Worm (Caenorhabditis elegans) whole organism, midembryonic: ENCODE data around the gene dsh-1.

ENCODE experiments used
- cog-1 ChIP-seq: sonication (generic microtip); optimal IDR thresholded peaks from 2 replicates; lab custom pipeline; 2016; ENCODE audit warnings: missing genetic modification characterization, missing compliant biosample characterization
- med-1 ChIP-seq: sonication (generic microtip); optimal IDR thresholded peaks from 2 replicates; lab custom pipeline; 2017; ENCODE audit warnings: missing genetic modification characterization, mild to moderate bottlenecking, missing compliant biosample characterization, antibody characterized with exemption, missing genetic modification reagents; ENCODE audit not compliant: insufficient read depth
- tab-1 ChIP-seq: fragments of 200-800 bp; sonication (Bioruptor generic); IDR thresholded peaks from 2 replicates; pipeline ENCODE4 v1.3.6; 2022; ENCODE audit warnings: missing genetic modification characterization, missing compliant biosample characterization
- ztf-29 ChIP-seq: fragments of 200-800 bp; sonication (Bioruptor generic); IDR thresholded peaks from 2 replicates; pipeline ENCODE4 v1.3.6; 2022; ENCODE audit warnings: missing genetic modification reagents, missing genetic modification characterization, missing compliant biosample characterization

ce11 chrII:5201922-5202562 is 23.1 kb downstream of the dsh-1 start:
- no peak for TF ChIP-seq med-1 (GFP tag; lab: Kevin White, UChicago)
- no peak for TF ChIP-seq ztf-29 (GFP tag; lab: Robert Waterston, UW)
- no peak for TF ChIP-seq tab-1 (GFP tag; lab: Robert Waterston, UW)
- TF ChIP-seq cog-1: no peak
